Worm (Caenorhabditis elegans) whole organism, late embryonic: ENCODE data around the gene bcf-1.

Source experiments
- ets-4 ChIP-seq: sonication (generic microtip); optimal IDR thresholded peaks from 2 replicates; lab custom pipeline; 2016; ENCODE audit warnings: missing genetic modification characterization, missing compliant biosample characterization
- fkh-10 ChIP-seq: fragments of 150-350 bp; optimal IDR thresholded peaks from 2 replicates; lab custom pipeline; 2014; ENCODE audit warnings: missing biosample characterization, missing genetic modification reagents, missing genetic modification characterization
- hlh-30 ChIP-seq: sonication (generic microtip); optimal IDR thresholded peaks from 2 replicates; lab custom pipeline; 2017; ENCODE audit warnings: antibody characterized with exemption, missing genetic modification characterization, missing compliant biosample characterization; ENCODE audit not compliant: insufficient read depth
- madf-2 ChIP-seq: sonication (generic microtip); optimal IDR thresholded peaks from 2 replicates; lab custom pipeline; 2017; ENCODE audit warnings: missing genetic modification characterization, missing compliant biosample characterization
- nfya-1 ChIP-seq: sonication (generic microtip); optimal IDR thresholded peaks from 2 replicates; lab custom pipeline; 2017; ENCODE audit warnings: missing genetic modification characterization, mild to moderate bottlenecking, missing compliant biosample characterization, antibody characterized with exemption, moderate library complexity
- nhr-11 ChIP-seq: fragments of 150-350 bp; optimal IDR thresholded peaks from 2 replicates; lab custom pipeline; 2014; ENCODE audit warnings: missing biosample characterization, missing genetic modification characterization
- nhr-232 ChIP-seq: sonication (generic microtip); optimal IDR thresholded peaks from 2 replicates; lab custom pipeline; 2016; ENCODE audit warnings: missing genetic modification characterization, missing compliant biosample characterization
- pag-3 ChIP-seq: sonication (generic microtip); optimal IDR thresholded peaks from 2 replicates; lab custom pipeline; 2016; ENCODE audit warnings: missing compliant biosample characterization, missing genetic modification characterization, borderline replicate concordance
- pha-4 ChIP-seq: fragments of 150-350 bp; optimal IDR thresholded peaks from 2 replicates; lab custom pipeline; 2018; ENCODE audit warnings: missing biosample characterization, missing genetic modification reagents, missing genetic modification characterization
- tbx-7 ChIP-seq: sonication (generic microtip); optimal IDR thresholded peaks from 2 replicates; lab custom pipeline; 2016; ENCODE audit warnings: missing genotype, missing genetic modification characterization, missing compliant biosample characterization
- unc-3 ChIP-seq, 2 experiments: fragments of 200-800 bp in 1 of 2; sonication (Bioruptor generic) in 1 of 2; sonication (generic microtip) in 1 of 2; conservative IDR thresholded peaks in 1 of 2; optimal IDR thresholded peaks in 1 of 2; 2 replicates each; pipeline versions ENCODE4 v1.3.6 to Lab custom; 2016 to 2022; ENCODE audit warnings: missing compliant biosample characterization in 2 of 2, missing genetic modification characterization in 2 of 2, missing genetic modification reagents in 1 of 2
- unc-86 ChIP-seq: sonication (generic microtip); optimal IDR thresholded peaks from 2 replicates; lab custom pipeline; 2016; ENCODE audit warnings: missing genetic modification characterization, missing compliant biosample characterization

DNA sequence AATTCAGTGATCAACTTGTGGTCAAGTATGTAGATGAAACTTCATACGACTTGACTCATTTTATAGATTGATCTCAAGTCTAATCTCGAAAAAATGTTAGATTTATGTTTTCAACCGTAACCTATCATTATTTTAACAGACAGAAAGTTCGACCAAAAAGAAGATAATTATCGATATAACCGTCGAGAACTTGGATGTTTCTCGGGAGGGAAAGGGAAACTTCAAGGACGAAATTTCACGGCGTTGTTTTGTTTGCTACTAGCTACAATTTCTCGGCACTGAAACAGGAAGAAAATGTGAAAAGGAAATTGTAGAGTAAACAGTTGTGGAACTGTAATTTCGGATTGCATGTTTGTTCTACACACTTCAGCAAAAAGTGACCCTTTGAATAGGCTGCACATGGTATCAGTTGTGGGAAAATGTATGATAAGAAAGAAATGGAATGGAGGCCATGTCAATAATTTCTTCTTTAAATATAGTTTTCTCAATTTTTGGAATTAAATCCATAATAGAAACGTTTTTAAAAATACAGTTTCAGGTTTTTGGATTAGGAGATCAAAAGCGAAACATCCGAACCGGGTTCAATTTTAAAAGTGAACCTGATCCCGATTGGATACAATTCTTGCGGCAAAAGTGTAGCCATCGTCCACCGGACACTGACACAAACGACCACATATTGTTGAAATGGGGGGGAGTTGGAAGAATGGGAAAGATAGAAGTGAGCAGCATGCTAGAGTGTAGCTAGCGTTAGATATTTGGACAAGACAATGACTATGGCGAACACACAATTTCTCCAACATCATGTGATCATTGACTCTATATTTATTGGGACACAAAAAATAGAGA is 22.2 kb upstream of the bcf-1 start:
- TF ChIP-seq unc-3 (GFP tag; conservative IDR thresholded peaks at IDR 0.05; lab: Robert Waterston, UW) (no peak), unc-3 (tag; optimal IDR thresholded peaks at IDR 0.05; lab: Kevin White, UChicago) (no peak), unc-86 (tag; lab: Kevin White, UChicago) (no peak), ets-4 (tag; lab: Kevin White, UChicago) (no peak), nfya-1 (tag; lab: Kevin White, UChicago) (no peak), hlh-30 (tag; lab: Kevin White, UChicago) (peak; percentile 4), pag-3 (tag; lab: Kevin White, UChicago) (no peak), nhr-232 (tag; lab: Kevin White, UChicago) (no peak), fkh-10 (GFP tag; lab: Kevin White, UChicago) (no peak), tbx-7 (tag; lab: Kevin White, UChicago) (no peak), pha-4 (tag; lab: Kevin White, UChicago) (no peak), nhr-11 (tag; lab: Kevin White, UChicago) (no peak), madf-2 (tag; lab: Kevin White, UChicago) (no peak)
